Fruit fly (Drosophila melanogaster): Measurements from ENCODE around the gene CG43092.
A peak's percentile ranks its signal among the peaks of the same experiment; 100 is the strongest.

Gene CG43092

DNA sequence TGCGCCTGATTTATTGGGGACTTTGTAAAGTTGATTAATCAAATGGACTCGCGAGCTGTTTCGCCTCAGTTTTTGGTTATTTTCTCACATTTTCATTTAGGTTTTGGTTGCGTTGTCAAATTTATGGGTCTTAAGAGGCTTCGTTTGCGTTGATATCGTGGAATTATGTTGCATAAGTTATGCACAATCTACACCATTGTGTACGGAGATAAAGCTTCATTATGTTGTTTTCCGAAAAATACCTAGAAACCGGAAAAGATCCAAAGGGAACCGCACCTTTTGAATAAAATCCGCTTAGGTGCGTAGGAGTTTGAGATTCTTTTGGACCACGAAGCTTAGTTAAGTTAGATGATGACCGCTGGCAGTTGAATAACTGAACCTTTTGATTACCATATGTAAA is 12.3 kb downstream of the CG43092 start:
- TF ChIP-seq Ada2b (GFP tag; IDR thresholded peaks at IDR 0.05) (no peak), oc (tag; optimal IDR thresholded peaks at IDR 0.05) (peak; percentile 77), CG8924 (tag; optimal IDR thresholded peaks at IDR 0.05) (no peak), Pdp1 (GFP tag; optimal IDR thresholded peaks at IDR 0.05) (peak in 1 of 2 experiments; percentile 78), sens (GFP tag) (peak; percentile 26)

DNA sequence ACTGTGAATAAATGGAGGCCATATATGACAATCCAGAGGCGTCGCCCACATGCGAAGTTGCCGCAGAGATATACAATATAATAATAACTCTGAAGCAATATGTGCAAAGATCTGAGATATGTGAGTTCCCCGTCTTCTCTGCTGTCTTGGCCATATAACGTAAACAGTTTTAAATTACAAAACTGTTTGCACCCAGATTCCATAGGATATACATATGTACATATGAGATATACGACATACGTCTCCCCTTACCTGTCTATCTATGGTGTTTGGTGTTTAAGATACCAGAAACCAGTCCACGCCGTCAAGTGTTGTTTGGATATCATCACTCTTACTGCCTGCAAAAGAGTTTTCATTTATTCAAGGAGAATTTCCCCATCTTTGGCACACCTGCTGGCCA is 13.2 kb downstream of the CG43092 start:
- TF ChIP-seq CG4424 (GFP tag; optimal IDR thresholded peaks at IDR 0.05) = no peak
- TF ChIP-seq CG8281 (tag; optimal IDR thresholded peaks at IDR 0.05) = peak; percentile 6
- peak; percentile 18 for TF ChIP-seq dmrt99B (tag; optimal IDR thresholded peaks at IDR 0.05)
- TF ChIP-seq tap (tag; optimal IDR thresholded peaks at IDR 0.05) = peak; percentile 9
- peak; percentile 25 for TF ChIP-seq CG13296 (GFP tag; optimal IDR thresholded peaks at IDR 0.05)
- TF ChIP-seq hkb (optimal IDR thresholded peaks at IDR 0.05) = no peak
- peak; percentile 40 for TF ChIP-seq hkb (GFP tag; IDR thresholded peaks at IDR 0.05)
- peak; percentile 22 for TF ChIP-seq Asciz (GFP tag; optimal IDR thresholded peaks at IDR 0.05)
- TF ChIP-seq Gsc (GFP tag; IDR thresholded peaks at IDR 0.05) = no peak
- TF ChIP-seq chinmo (GFP tag; IDR thresholded peaks at IDR 0.05; ENCODE audit: partially characterized antibody) = 0 out of 4 replicates have a peak, but pooled peaks have one; percentile 49
- TF ChIP-seq CG13894 (tag; optimal IDR thresholded peaks at IDR 0.05) = peak; percentile 9
- TF ChIP-seq CG7987 (GFP tag; optimal IDR thresholded peaks at IDR 0.05) = peak; percentile 7
- TF ChIP-seq Chrac-16 (GFP tag; optimal IDR thresholded peaks at IDR 0.05) = no peak
- peak; percentile 63; the same call in 1 of the 3 replicates for TF ChIP-seq so (GFP tag; IDR thresholded peaks at IDR 0.05)
- TF ChIP-seq onecut (GFP tag; IDR thresholded peaks at IDR 0.05) = peak; percentile 5; the same call in 1 of the 2 replicates
- TF ChIP-seq CG6854 (GFP tag; optimal IDR thresholded peaks at IDR 0.05) = no peak
- TF ChIP-seq Med (GFP tag) = peak; percentile 61
- TF ChIP-seq CG6765 (GFP tag; optimal IDR thresholded peaks at IDR 0.05) = peak; percentile 28
- peak; percentile 4 for TF ChIP-seq Blimp-1 (GFP tag; optimal IDR thresholded peaks at IDR 0.05)
- TF ChIP-seq Fer1 (GFP tag; optimal IDR thresholded peaks at IDR 0.05) = peak; percentile 3
- TF ChIP-seq sr (GFP tag; IDR thresholded peaks at IDR 0.05) = 0 out of 3 replicates have a peak, but pooled peaks have one; percentile 14
- TF ChIP-seq CG1233 (GFP tag; optimal IDR thresholded peaks at IDR 0.05) = peak; percentile 6
- peak; percentile 50 for TF ChIP-seq sens (GFP tag)
- TF ChIP-seq MTF-1 (GFP tag; optimal IDR thresholded peaks at IDR 0.05; ENCODE audit: borderline replicate concordance) = peak; percentile 4
- no peak for TF ChIP-seq hth (optimal IDR thresholded peaks at IDR 0.05)
- no peak for TF ChIP-seq ab (GFP tag; optimal IDR thresholded peaks at IDR 0.05)
- no peak for TF ChIP-seq CG4360 (GFP tag; IDR thresholded peaks at IDR 0.05)
- TF ChIP-seq CG6813 (GFP tag; optimal IDR thresholded peaks at IDR 0.05) = peak; percentile 43

DNA sequence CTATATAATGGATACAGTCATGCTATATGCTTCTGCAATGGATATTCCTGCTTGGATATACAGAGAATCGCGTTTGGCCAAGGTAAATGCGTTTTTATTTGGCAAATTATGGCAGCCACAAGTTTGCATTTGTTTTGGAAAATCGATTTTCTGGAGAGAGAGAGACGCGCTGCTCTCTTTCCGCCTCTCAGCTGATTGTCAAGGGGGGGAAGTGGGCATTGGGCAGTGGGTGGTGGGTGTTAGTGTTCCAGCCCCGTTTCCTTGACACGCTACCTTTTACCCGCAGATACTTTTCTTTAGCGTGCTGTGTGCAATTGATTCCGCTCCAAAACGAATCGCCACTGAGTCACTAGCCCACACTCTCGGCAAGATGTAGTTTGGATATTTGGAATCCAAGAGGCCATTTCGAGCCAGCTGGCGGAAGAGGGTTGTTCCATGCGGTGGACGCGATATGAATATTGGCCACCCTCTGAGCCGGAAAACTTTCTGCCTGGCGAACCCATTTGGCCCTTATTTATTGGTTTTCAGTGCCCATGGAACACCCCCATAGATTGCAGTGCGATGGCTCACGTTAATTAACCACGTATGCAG is 14.2 kb downstream of the CG43092 start:
- TF ChIP-seq slbo (GFP tag; IDR thresholded peaks at IDR 0.05) (0 out of 2 replicates have a peak, but pooled peaks have one; percentile 4), CG2199 (GFP tag; IDR thresholded peaks at IDR 0.05) (0 out of 3 replicates have a peak, but pooled peaks have one; percentile 55), ttk (GFP tag; IDR thresholded peaks at IDR 0.05) (peak; percentile 33; the same call in 1 of the 2 replicates), NC2β (GFP tag; optimal IDR thresholded peaks at IDR 0.05) (no peak), CG32767 (GFP tag; IDR thresholded peaks at IDR 0.05) (0 out of 2 replicates have a peak, but pooled peaks have one; percentile 17), CG17912 (GFP tag; optimal IDR thresholded peaks at IDR 0.05) (no peak), CG34224 (GFP tag; IDR thresholded peaks at IDR 0.05; ENCODE audit: partially characterized antibody) (no peak), crol (GFP tag; IDR thresholded peaks at IDR 0.05) (peak; percentile 89), pan (optimal IDR thresholded peaks at IDR 0.05) (no peak), pan (GFP tag; optimal IDR thresholded peaks at IDR 0.05 in 1 of 2, IDR thresholded peaks at IDR 0.05 in 1 of 2) (no peak), CG10565 (GFP tag; optimal IDR thresholded peaks at IDR 0.05) (no peak), Drgx (GFP tag; IDR thresholded peaks at IDR 0.05) (0 out of 2 replicates have a peak, but pooled peaks have one; percentile 8), HLH4C (GFP tag; IDR thresholded peaks at IDR 0.05; ENCODE audit: partially characterized antibody) (no peak), jing (GFP tag; optimal IDR thresholded peaks at IDR 0.05) (no peak), B-H1 (GFP tag; IDR thresholded peaks at IDR 0.05) (no peak; the same call in 2 of the 3 replicates), CG3163 (GFP tag; optimal IDR thresholded peaks at IDR 0.05) (no peak), CG16815 (GFP tag; optimal IDR thresholded peaks at IDR 0.05) (no peak), pita (GFP tag; optimal IDR thresholded peaks at IDR 0.05) (no peak)

All from whole organism, embryonic.